Fruit fly (Drosophila melanogaster): ENCODE data around the gene CG3527.
A peak's percentile ranks its signal among the peaks of the same experiment; 100 is the strongest.

Gene CG3527

DNA sequence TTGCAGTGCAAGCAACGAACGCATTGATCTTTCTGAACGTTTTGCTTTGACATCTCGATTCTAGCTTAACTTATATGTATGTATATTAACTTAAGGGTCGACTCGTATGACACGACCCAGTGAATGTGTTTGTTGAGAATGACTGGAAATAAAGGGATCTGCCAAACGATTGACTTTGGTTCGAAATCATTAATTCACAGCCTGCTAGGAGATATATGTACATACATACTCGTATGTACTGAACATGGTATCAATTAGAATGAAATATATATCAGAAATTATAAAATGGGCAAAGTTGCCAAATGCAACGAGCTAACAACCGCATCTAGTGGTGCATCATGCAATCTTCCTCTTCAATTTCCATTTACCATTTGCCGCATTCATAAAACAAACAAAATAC lies 20.1 kb downstream of the CG3527 start, which contains the start of gene CG12684:
Gene CG12684 (minus strand): TSS at position 101 of the 400 bp plus-strand sequence.
- TF ChIP-seq CG1620 (GFP tag; optimal IDR thresholded peaks at IDR 0.05) (no peak), CG5204 (GFP tag; optimal IDR thresholded peaks at IDR 0.05) (no peak), CG33017 (tag; optimal IDR thresholded peaks at IDR 0.05) (no peak), Hr96 (GFP tag; optimal IDR thresholded peaks at IDR 0.05) (no peak)

dm6 chrX:4573971-4574370 lies 22.2 kb downstream of the CG3527 start:
- no peak for TF ChIP-seq CG33017 (tag; optimal IDR thresholded peaks at IDR 0.05)
- no peak for TF ChIP-seq Mnt (GFP tag; optimal IDR thresholded peaks at IDR 0.05)
- TF ChIP-seq Clk (GFP tag; optimal IDR thresholded peaks at IDR 0.05): no peak
- TF ChIP-seq CG11617 (GFP tag; optimal IDR thresholded peaks at IDR 0.05): no peak
- TF ChIP-seq CG1620 (GFP tag; optimal IDR thresholded peaks at IDR 0.05): no peak
- TF ChIP-seq Crg-1 (GFP tag; optimal IDR thresholded peaks at IDR 0.05): no peak
- no peak for TF ChIP-seq toe (GFP tag; optimal IDR thresholded peaks at IDR 0.05)
- no peak for TF ChIP-seq cnc (optimal IDR thresholded peaks at IDR 0.05)
- TF ChIP-seq CG7045 (GFP tag; optimal IDR thresholded peaks at IDR 0.05): no peak
- TF ChIP-seq bab1 (GFP tag; optimal IDR thresholded peaks at IDR 0.05): no peak
- TF ChIP-seq tj (GFP tag; optimal IDR thresholded peaks at IDR 0.05): no peak
- no peak for TF ChIP-seq CG5204 (GFP tag; optimal IDR thresholded peaks at IDR 0.05)

DNA sequence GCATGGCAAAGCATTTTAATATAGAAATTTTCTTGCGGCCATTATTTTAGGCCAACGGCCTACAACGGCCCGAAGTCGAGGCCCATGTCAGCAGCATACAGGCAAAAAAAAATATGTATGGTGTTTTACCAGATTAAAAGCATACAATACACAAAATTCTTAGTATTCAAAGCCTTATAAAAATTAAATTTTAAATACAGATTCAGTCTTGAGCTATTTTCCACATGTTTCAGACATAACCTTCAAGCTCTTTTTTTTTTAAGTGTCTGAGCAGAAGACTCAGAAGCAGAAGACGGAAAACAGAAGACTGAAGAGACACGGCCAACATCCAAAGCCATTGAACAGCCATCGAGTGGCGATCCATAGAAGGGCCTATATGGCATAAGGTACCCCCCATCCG lies 30.0 kb downstream of the CG3527 start:
- TF ChIP-seq cic (GFP tag; optimal IDR thresholded peaks at IDR 0.05) (no peak), Hr96 (GFP tag; optimal IDR thresholded peaks at IDR 0.05) (no peak), kay (GFP tag; ENCODE audit: borderline replicate concordance) (no peak)

- no peak for TF ChIP-seq CG1620 (GFP tag; optimal IDR thresholded peaks at IDR 0.05)
- TF ChIP-seq CG11617 (GFP tag; optimal IDR thresholded peaks at IDR 0.05): no peak
- TF ChIP-seq CG7101 (tag; optimal IDR thresholded peaks at IDR 0.05): no peak
- no peak for TF ChIP-seq cic (GFP tag; optimal IDR thresholded peaks at IDR 0.05)
- no peak for TF ChIP-seq CG33017 (tag; optimal IDR thresholded peaks at IDR 0.05)
- no peak for TF ChIP-seq cnc (optimal IDR thresholded peaks at IDR 0.05)
- TF ChIP-seq bab1 (GFP tag; optimal IDR thresholded peaks at IDR 0.05): no peak
- no peak for TF ChIP-seq ovo (GFP tag; optimal IDR thresholded peaks at IDR 0.05)
- no peak for TF ChIP-seq Hr96 (GFP tag; optimal IDR thresholded peaks at IDR 0.05)
Observed at dm6 chrX:4582422-4582821, 30.6 kb downstream of the CG3527 start.

- TF ChIP-seq kay (GFP tag; ENCODE audit: borderline replicate concordance) (no peak), Crg-1 (GFP tag; optimal IDR thresholded peaks at IDR 0.05) (no peak), cic (GFP tag; optimal IDR thresholded peaks at IDR 0.05) (no peak), Mnt (GFP tag; optimal IDR thresholded peaks at IDR 0.05) (no peak)
Observed at dm6 chrX:4587584-4587983, 35.8 kb downstream of the CG3527 start.

dm6 chrX:4588981-4589380 lies 37.2 kb downstream of the CG3527 start:
- TF ChIP-seq CG12768 (GFP tag; optimal IDR thresholded peaks at IDR 0.05) (no peak), kay (GFP tag; ENCODE audit: borderline replicate concordance) (no peak), CG33017 (tag; optimal IDR thresholded peaks at IDR 0.05) (no peak), ovo (GFP tag; optimal IDR thresholded peaks at IDR 0.05) (no peak), CG5204 (GFP tag; optimal IDR thresholded peaks at IDR 0.05) (no peak), Mnt (GFP tag; optimal IDR thresholded peaks at IDR 0.05) (no peak), CG1620 (GFP tag; optimal IDR thresholded peaks at IDR 0.05) (no peak), toe (GFP tag; optimal IDR thresholded peaks at IDR 0.05) (no peak), cic (GFP tag; optimal IDR thresholded peaks at IDR 0.05) (no peak), pad (GFP tag; optimal IDR thresholded peaks at IDR 0.05) (no peak), cnc (optimal IDR thresholded peaks at IDR 0.05) (no peak)

DNA sequence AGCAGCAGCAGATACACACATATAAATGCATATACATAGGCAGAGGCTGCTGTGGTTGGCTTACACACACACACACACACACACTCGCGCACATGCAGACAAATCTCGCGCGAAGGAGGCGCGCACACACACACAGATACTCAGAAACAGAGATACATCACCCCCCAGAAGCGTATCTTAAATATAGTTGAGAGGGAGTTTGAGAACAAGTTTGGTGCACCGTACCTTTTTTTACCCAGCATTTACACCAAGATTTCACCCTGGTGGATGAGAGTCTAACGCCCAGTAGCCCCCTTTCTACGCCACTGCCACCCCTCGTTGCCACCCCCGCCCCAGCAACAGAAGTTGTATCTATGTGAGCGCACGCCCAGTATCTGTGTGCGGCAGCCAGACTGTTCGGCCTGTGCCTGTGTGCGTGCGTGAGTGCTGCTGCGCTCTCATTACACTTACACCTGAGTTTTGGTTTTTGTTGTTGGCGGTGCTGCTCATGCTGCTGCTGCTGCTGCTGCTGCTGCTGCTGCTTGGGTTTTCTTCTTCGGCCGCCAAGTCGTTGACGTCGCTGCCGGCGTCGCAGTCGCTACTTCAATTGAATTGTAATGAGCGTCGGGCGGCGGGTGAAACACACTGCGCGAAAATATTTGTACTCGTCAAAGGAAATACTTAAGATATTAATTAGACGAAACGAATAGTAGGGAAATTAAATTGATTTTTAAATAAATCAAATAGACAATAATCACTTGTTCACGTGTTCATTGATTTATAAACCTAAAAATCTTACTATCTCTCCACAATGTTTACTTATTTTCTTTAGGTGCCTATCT lies 38.4 kb downstream of the CG3527 start:
- TF ChIP-seq Crg-1 (GFP tag; optimal IDR thresholded peaks at IDR 0.05) (no peak), pad (GFP tag; optimal IDR thresholded peaks at IDR 0.05) (peak; percentile 32), CG11617 (GFP tag; optimal IDR thresholded peaks at IDR 0.05) (peak; percentile 3), toe (GFP tag; optimal IDR thresholded peaks at IDR 0.05) (no peak), Hr96 (GFP tag; optimal IDR thresholded peaks at IDR 0.05) (no peak), cnc (optimal IDR thresholded peaks at IDR 0.05) (no peak), CG14711 (tag; optimal IDR thresholded peaks at IDR 0.05) (no peak), CG5204 (GFP tag; optimal IDR thresholded peaks at IDR 0.05) (no peak), CG7101 (tag; optimal IDR thresholded peaks at IDR 0.05) (peak; percentile 18), bab1 (GFP tag; optimal IDR thresholded peaks at IDR 0.05) (peak; percentile 78), tj (GFP tag; optimal IDR thresholded peaks at IDR 0.05) (no peak)

DNA sequence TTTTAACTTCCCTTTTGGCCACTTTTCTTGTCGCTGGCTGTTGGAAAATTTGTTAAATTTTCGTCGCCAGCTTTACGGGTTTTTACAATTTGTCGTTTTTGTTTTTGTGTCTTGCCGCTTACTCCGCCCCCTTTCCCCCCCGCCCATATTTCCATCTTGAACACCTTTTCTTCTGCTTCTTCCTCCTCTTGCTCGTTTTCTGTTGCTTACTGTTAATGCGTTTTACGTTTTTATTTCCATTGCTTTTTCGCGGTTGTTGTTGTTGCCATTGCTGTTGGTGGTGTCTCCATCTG lies 38.9 kb downstream of the CG3527 start:
- TF ChIP-seq CG5204 (GFP tag; optimal IDR thresholded peaks at IDR 0.05): no peak
- TF ChIP-seq Crg-1 (GFP tag; optimal IDR thresholded peaks at IDR 0.05): no peak
- TF ChIP-seq CG11617 (GFP tag; optimal IDR thresholded peaks at IDR 0.05): no peak
- TF ChIP-seq CG14711 (tag; optimal IDR thresholded peaks at IDR 0.05): no peak
- no peak for TF ChIP-seq Mnt (GFP tag; optimal IDR thresholded peaks at IDR 0.05)
- TF ChIP-seq ovo (GFP tag; optimal IDR thresholded peaks at IDR 0.05): no peak
- no peak for TF ChIP-seq cnc (optimal IDR thresholded peaks at IDR 0.05)
- TF ChIP-seq CG7045 (GFP tag; optimal IDR thresholded peaks at IDR 0.05): no peak
- peak; percentile 55 for TF ChIP-seq tj (GFP tag; optimal IDR thresholded peaks at IDR 0.05)
- no peak for TF ChIP-seq Hr96 (GFP tag; optimal IDR thresholded peaks at IDR 0.05)
- TF ChIP-seq cic (GFP tag; optimal IDR thresholded peaks at IDR 0.05): no peak
- no peak for TF ChIP-seq CG7101 (tag; optimal IDR thresholded peaks at IDR 0.05)
- no peak for TF ChIP-seq pad (GFP tag; optimal IDR thresholded peaks at IDR 0.05)
- TF ChIP-seq bab1 (GFP tag; optimal IDR thresholded peaks at IDR 0.05): peak; percentile 28
- no peak for TF ChIP-seq kay (GFP tag; ENCODE audit: borderline replicate concordance)
